Worm (Caenorhabditis elegans): Measurements from ENCODE around the gene zipt-7.2.

- no peak for TF ChIP-seq nhr-237 (tag; optimal IDR thresholded peaks at IDR 0.05)
- TF ChIP-seq M03D4.4 (tag; optimal IDR thresholded peaks at IDR 0.05) = no peak
- no peak for TF ChIP-seq ztf-11 (tag; optimal IDR thresholded peaks at IDR 0.05)
- no peak for TF ChIP-seq elt-3 (tag; optimal IDR thresholded peaks at IDR 0.05)
- no peak for TF ChIP-seq ham-2 (GFP tag; optimal IDR thresholded peaks at IDR 0.05)
Measured at ce11 chrX:15552024-15552769, 44.5 kb upstream of the zipt-7.2 start.

All from whole organism, mixed stage, embryonic.